Worm (Caenorhabditis elegans): ENCODE data around the gene cyp-29A2.

- no peak for TF ChIP-seq B0019.2 (GFP tag; conservative IDR thresholded peaks at IDR 0.05)
- TF ChIP-seq lir-1 (GFP tag; conservative IDR thresholded peaks at IDR 0.05) = no peak
- TF ChIP-seq dpl-1 (GFP tag; optimal IDR thresholded peaks at IDR 0.05) = no peak
- TF ChIP-seq snpc-1.1 (tag; optimal IDR thresholded peaks at IDR 0.05; ENCODE audit: insufficient read depth) = no peak
- TF ChIP-seq fkh-3 (tag; optimal IDR thresholded peaks at IDR 0.05) = no peak
- no peak for TF ChIP-seq ama-1 (optimal IDR thresholded peaks at IDR 0.05)
- no peak for TF ChIP-seq ama-1 (GFP tag; optimal IDR thresholded peaks at IDR 0.05)
- no peak for TF ChIP-seq F39B2.1 (GFP tag; IDR thresholded peaks at IDR 0.05)
- TF ChIP-seq B0336.3 (GFP tag; IDR thresholded peaks at IDR 0.05) = no peak
- TF ChIP-seq sea-2 (GFP tag; IDR thresholded peaks at IDR 0.05) = no peak
- no peak for TF ChIP-seq F52B5.7 (tag; optimal IDR thresholded peaks at IDR 0.05)
- no peak for TF ChIP-seq hsf-1 (GFP tag; IDR thresholded peaks at IDR 0.05)
Observed at ce11 chrV:11220415-11220814, 3.0 kb downstream of the cyp-29A2 start.
